Fruit fly (Drosophila melanogaster) whole organism, embryonic: ENCODE measurements around the gene ham.

Source experiments
- ATbp ChIP-seq: fragments of 200-800 bp; sonication (Bioruptor generic); optimal IDR thresholded peaks from 2 replicates; lab custom pipeline; 2017; ENCODE audit warnings: missing biosample characterization, mild to moderate bottlenecking, missing genetic modification characterization, missing genetic modification reagents
- Adf1 ChIP-seq: fragments of 200-800 bp; sonication (Bioruptor generic); IDR thresholded peaks from 2 replicates; pipeline ENCODE4 v1.3.6; 2022; ENCODE audit warnings: missing biosample characterization, missing genetic modification characterization
- BEAF-32 ChIP-seq: fragments of 200-800 bp; sonication (Bioruptor generic); optimal IDR thresholded peaks from 3 replicates; lab custom pipeline; 2017; ENCODE audit warnings: missing biosample characterization, missing genetic modification characterization, mild to moderate bottlenecking, moderate library complexity, missing genetic modification reagents
- CG11398 ChIP-seq: fragments of 200-800 bp; sonication (Bioruptor generic); optimal IDR thresholded peaks from 2 replicates; lab custom pipeline; 2016; ENCODE audit warnings: missing biosample characterization, missing genetic modification characterization
- CG11504 ChIP-seq: fragments of 200-800 bp; sonication (Bioruptor generic); optimal IDR thresholded peaks from 3 replicates; lab custom pipeline; 2019; ENCODE audit warnings: missing biosample characterization, mild to moderate bottlenecking, missing genetic modification characterization, moderate library complexity
- CG16779 ChIP-seq: fragments of 200-800 bp; sonication (Bioruptor generic); IDR thresholded peaks from 2 replicates; pipeline ENCODE4 v1.3.6; 2022; ENCODE audit warnings: missing biosample characterization, missing genetic modification characterization
- CG17802 ChIP-seq: fragments of 200-800 bp; sonication (Bioruptor generic); optimal IDR thresholded peaks from 2 replicates; lab custom pipeline; 2018; ENCODE audit warnings: missing biosample characterization, mild to moderate bottlenecking, missing genetic modification characterization, moderate library complexity
- CG32532 ChIP-seq: fragments of 200-800 bp; sonication (Bioruptor generic); IDR thresholded peaks from 2 replicates; pipeline ENCODE4 v1.3.6; 2022; ENCODE audit warnings: missing biosample characterization, missing genetic modification characterization
- CG34224 ChIP-seq: fragments of 200-800 bp; sonication (Bioruptor generic); IDR thresholded peaks from 3 replicates; pipeline ENCODE4 v1.3.6; 2022; ENCODE audit warnings: missing biosample characterization, missing genetic modification characterization; ENCODE audit not compliant: partially characterized antibody
- CG6175 ChIP-seq: fragments of 200-800 bp; sonication (Bioruptor generic); IDR thresholded peaks from 3 replicates; pipeline ENCODE4 v1.3.6; 2022; ENCODE audit warnings: missing biosample characterization, missing genetic modification characterization
- CG7372 ChIP-seq: fragments of 200-800 bp; sonication (Bioruptor generic); IDR thresholded peaks from 2 replicates; pipeline ENCODE4 v1.3.6; 2022; ENCODE audit warnings: missing biosample characterization, missing genetic modification characterization
- CG7963 ChIP-seq: fragments of 200-800 bp; sonication (Bioruptor generic); IDR thresholded peaks from 3 replicates; pipeline ENCODE4 v1.3.6; 2022; ENCODE audit warnings: missing biosample characterization, missing genetic modification characterization; ENCODE audit not compliant: partially characterized antibody
- CG8478 ChIP-seq: fragments of >200 bp; optimal IDR thresholded peaks from 2 replicates; lab custom pipeline; 2018
- Camta ChIP-seq: fragments of 200-800 bp; sonication (Bioruptor generic); optimal IDR thresholded peaks from 2 replicates; lab custom pipeline; 2016; ENCODE audit warnings: missing biosample characterization, missing genetic modification characterization
- D ChIP-seq, 2 experiments: fragments of 200-800 bp in 1 of 2; fragments of >200 bp in 1 of 2; sonication (Bioruptor generic) in 1 of 2; optimal IDR thresholded peaks; 2 replicates in 1 of 2; 3 replicates in 1 of 2; lab custom pipeline; 2017; ENCODE audit warnings: mild to moderate bottlenecking in 1 of 2, missing biosample characterization in 1 of 2, missing genetic modification characterization in 1 of 2, missing genetic modification reagents in 1 of 2
- HLHmδ ChIP-seq: fragments of 200-800 bp; sonication (Bioruptor generic); optimal IDR thresholded peaks from 2 replicates; lab custom pipeline; 2018; ENCODE audit warnings: missing biosample characterization, mild to moderate bottlenecking, missing genetic modification characterization, moderate library complexity
- MBD-R2 ChIP-seq: fragments of 200-800 bp; sonication (Bioruptor generic); IDR thresholded peaks from 2 replicates; pipeline ENCODE4 v1.3.6; 2022; ENCODE audit warnings: missing biosample characterization, missing genetic modification characterization
- MESR4 ChIP-seq: fragments of 200-800 bp; sonication (Bioruptor generic); optimal IDR thresholded peaks from 2 replicates; lab custom pipeline; 2018; ENCODE audit warnings: missing biosample characterization, mild to moderate bottlenecking, missing genetic modification characterization, moderate library complexity
- Myb ChIP-seq: fragments of 200-800 bp; sonication (Bioruptor generic); optimal IDR thresholded peaks from 2 replicates; lab custom pipeline; 2016; ENCODE audit warnings: missing biosample characterization, missing genetic modification characterization
- NK7.1 ChIP-seq: fragments of 200-800 bp; sonication (Bioruptor generic); optimal IDR thresholded peaks from 3 replicates; lab custom pipeline; 2016; ENCODE audit warnings: missing biosample characterization, missing genetic modification characterization
- Nf-YB ChIP-seq: fragments of 200-800 bp; sonication (Bioruptor generic); optimal IDR thresholded peaks from 3 replicates; lab custom pipeline; 2019; ENCODE audit warnings: missing biosample characterization, mild to moderate bottlenecking, missing genetic modification characterization, moderate library complexity
- Sry-β ChIP-seq: fragments of 200-800 bp; sonication (Bioruptor generic); optimal IDR thresholded peaks from 2 replicates; lab custom pipeline; 2018; ENCODE audit warnings: missing biosample characterization, mild to moderate bottlenecking, missing genetic modification characterization, moderate library complexity
- Trl ChIP-seq, 3 experiments: fragments of >200 bp in 2 of 3; fragments of 200-800 bp in 1 of 3; sonication (Bioruptor generic) in 1 of 3; optimal IDR thresholded peaks; 2 replicates in 1 of 3; 3 replicates in 2 of 3; lab custom pipeline; 2016 to 2017; ENCODE audit warnings: missing biosample characterization in 1 of 3, missing genetic modification characterization in 1 of 3
- Usf ChIP-seq: fragments of 200-800 bp; sonication (Bioruptor generic); optimal IDR thresholded peaks from 2 replicates; lab custom pipeline; 2017; ENCODE audit warnings: missing genotype, missing biosample characterization, missing genetic modification characterization
- ato ChIP-seq: fragments of 200-800 bp; sonication (Bioruptor generic); IDR thresholded peaks from 2 replicates; pipeline ENCODE4 v1.3.6; 2022; ENCODE audit warnings: missing biosample characterization, missing genetic modification characterization; ENCODE audit not compliant: partially characterized antibody
- az2 ChIP-seq: fragments of 200-800 bp; sonication (Bioruptor generic); optimal IDR thresholded peaks from 3 replicates; lab custom pipeline; 2016; ENCODE audit warnings: missing biosample characterization, missing genetic modification characterization
- cg ChIP-seq: fragments of 200-800 bp; sonication (Bioruptor generic); optimal IDR thresholded peaks from 3 replicates; lab custom pipeline; 2019; ENCODE audit warnings: missing biosample characterization, mild to moderate bottlenecking, missing genetic modification characterization, moderate library complexity
- ci ChIP-seq: fragments of 200-800 bp; sonication (Bioruptor generic); IDR thresholded peaks from 3 replicates; pipeline ENCODE4 v1.3.6; 2022; ENCODE audit warnings: missing biosample characterization, missing genetic modification characterization
- en ChIP-seq: fragments of 200-800 bp; sonication (Bioruptor generic); optimal IDR thresholded peaks from 2 replicates; lab custom pipeline; 2016; ENCODE audit warnings: missing biosample characterization, missing genetic modification characterization
- gcm ChIP-seq: fragments of 200-800 bp; sonication (Bioruptor generic); optimal IDR thresholded peaks from 2 replicates; lab custom pipeline; 2019; ENCODE audit warnings: missing biosample characterization, mild to moderate bottlenecking, missing genetic modification characterization, moderate library complexity
- gem ChIP-seq: fragments of 200-800 bp; sonication (Bioruptor generic); optimal IDR thresholded peaks from 2 replicates; lab custom pipeline; 2019; ENCODE audit warnings: missing biosample characterization, mild to moderate bottlenecking, missing genetic modification characterization, moderate library complexity
- gt ChIP-seq: fragments of 200-800 bp; sonication (Bioruptor generic); IDR thresholded peaks from 2 replicates; pipeline ENCODE4 v1.3.6; 2022; ENCODE audit warnings: missing biosample characterization, missing genetic modification characterization
- lov ChIP-seq, 2 experiments: fragments of 200-800 bp in 1 of 2; fragments of >200 bp in 1 of 2; sonication (Bioruptor generic) in 1 of 2; IDR thresholded peaks in 1 of 2; optimal IDR thresholded peaks in 1 of 2; 2 replicates in 1 of 2; 3 replicates in 1 of 2; pipeline versions ENCODE4 v1.3.6 to Lab custom; 2017 to 2022; ENCODE audit warnings: missing biosample characterization in 1 of 2, missing genetic modification characterization in 1 of 2
- odd ChIP-seq: fragments of 200-800 bp; sonication (Bioruptor generic); optimal IDR thresholded peaks from 2 replicates; lab custom pipeline; 2017; ENCODE audit warnings: missing biosample characterization, mild to moderate bottlenecking, missing genetic modification characterization
- pnt ChIP-seq: fragments of 200-800 bp; sonication (Bioruptor generic); optimal IDR thresholded peaks from 3 replicates; lab custom pipeline; 2016; ENCODE audit warnings: missing biosample characterization, missing genetic modification characterization
- prd ChIP-seq, 3 experiments: fragments of >200 bp in 2 of 3; fragments of 200-800 bp in 1 of 3; sonication (Bioruptor generic) in 1 of 3; optimal IDR thresholded peaks in 2 of 3; IDR thresholded peaks in 1 of 3; 2 replicates in 2 of 3; 3 replicates in 1 of 3; pipeline versions ENCODE4 v1.3.6 to Lab custom; 2017 to 2022; ENCODE audit warnings: missing biosample characterization in 1 of 3, missing genetic modification characterization in 1 of 3
- pros ChIP-seq: fragments of 200-800 bp; sonication (Bioruptor generic); optimal IDR thresholded peaks from 3 replicates; lab custom pipeline; 2019; ENCODE audit warnings: missing biosample characterization, mild to moderate bottlenecking, missing genetic modification characterization, moderate library complexity
- pzg ChIP-seq: fragments of 200-800 bp; sonication (Bioruptor generic); optimal IDR thresholded peaks from 3 replicates; lab custom pipeline; 2018; ENCODE audit warnings: missing biosample characterization, mild to moderate bottlenecking, missing genetic modification characterization, moderate library complexity
- ro ChIP-seq: fragments of 200-800 bp; sonication (Bioruptor generic); IDR thresholded peaks from 2 replicates; pipeline ENCODE4 v1.3.6; 2022; ENCODE audit warnings: missing biosample characterization, missing genetic modification characterization
- scrt ChIP-seq: fragments of 200-800 bp; sonication (Bioruptor generic); optimal IDR thresholded peaks from 2 replicates; lab custom pipeline; 2018; ENCODE audit warnings: missing biosample characterization, mild to moderate bottlenecking, missing genetic modification characterization, moderate library complexity
- sug ChIP-seq: fragments of 200-800 bp; optimal IDR thresholded peaks from 2 replicates; lab custom pipeline; 2019; ENCODE audit warnings: missing biosample characterization, mild to moderate bottlenecking, missing genetic modification characterization, moderate library complexity
- twi ChIP-seq: fragments of 200-800 bp; optimal IDR thresholded peaks from 2 replicates; lab custom pipeline; 2019; ENCODE audit warnings: missing biosample characterization, mild to moderate bottlenecking, missing genetic modification characterization, moderate library complexity
- vfl ChIP-seq: fragments of 200-800 bp; sonication (Bioruptor generic); optimal IDR thresholded peaks from 2 replicates; lab custom pipeline; 2016; ENCODE audit warnings: missing biosample characterization, missing genetic modification characterization
- zen ChIP-seq: fragments of 200-800 bp; sonication (Bioruptor generic); optimal IDR thresholded peaks from 3 replicates; lab custom pipeline; 2018; ENCODE audit warnings: missing biosample characterization, mild to moderate bottlenecking, missing genetic modification characterization, moderate library complexity

ham gene

dm6 chr2L:18805637-18806403 is 13.1 kb upstream of the ham start (continued):
- TF ChIP-seq pros, result no peak
- no peak for TF ChIP-seq HLHmδ

dm6 chr2L:18805247-18805636 is 12.5 kb upstream of the ham start, which contains the start of gene CG43814:
CG43814 (minus strand) TSS chr2L:18805347.
- no peak for TF ChIP-seq MESR4 (GFP tag; lab: Kevin White, UChicago)
- no peak for TF ChIP-seq vfl (GFP tag; lab: Kevin White, UChicago)
- TF ChIP-seq cg, result no peak
- TF ChIP-seq sug, result no peak
- TF ChIP-seq gt (GFP tag; lab: Robert Waterston, UW), result no peak
- no peak for TF ChIP-seq CG7963
- TF ChIP-seq prd (optimal IDR thresholded peaks at IDR 0.05; lab: Kevin White, UChicago), result no peak
- no peak for TF ChIP-seq prd (GFP tag; IDR thresholded peaks at IDR 0.05; lab: Robert Waterston, UW)
- TF ChIP-seq ATbp (GFP tag; lab: Kevin White, UChicago), result no peak
- TF ChIP-seq Myb (GFP tag; lab: Kevin White, UChicago), result no peak
- no peak for TF ChIP-seq NK7.1 (GFP tag; lab: Kevin White, UChicago)
- no peak for TF ChIP-seq Camta
- TF ChIP-seq pzg (GFP tag; lab: Kevin White, UChicago), result no peak

dm6 chr2L:18801704-18802103 is 9.0 kb upstream of the ham start:
- peak; percentile 15 for TF ChIP-seq gcm (GFP tag; lab: Kevin White, UChicago)
- no peak for TF ChIP-seq az2 (GFP tag; lab: Kevin White, UChicago)
- no peak for TF ChIP-seq en (GFP tag; lab: Kevin White, UChicago)
- no peak for TF ChIP-seq CG11504 (tag; lab: Kevin White, UChicago)
- no peak for TF ChIP-seq scrt (GFP tag; lab: Kevin White, UChicago)
- no peak for TF ChIP-seq CG7372 (GFP tag; lab: Robert Waterston, UW)
- no peak for TF ChIP-seq CG16779 (GFP tag; lab: Robert Waterston, UW)
- TF ChIP-seq ato (GFP tag; lab: Robert Waterston, UW), result no peak
- peak; percentile 54 for TF ChIP-seq D (optimal IDR thresholded peaks at IDR 0.05; lab: Kevin White, UChicago)
- no peak for TF ChIP-seq D (GFP tag; optimal IDR thresholded peaks at IDR 0.05; lab: Kevin White, UChicago)
- TF ChIP-seq twi (tag; lab: Kevin White, UChicago), result peak; percentile 90
- peak; percentile 12 for TF ChIP-seq cg
- TF ChIP-seq BEAF-32 (GFP tag; lab: Kevin White, UChicago), result peak; percentile 36
- no peak for TF ChIP-seq odd
- TF ChIP-seq CG17802, result peak; percentile 66
- no peak for TF ChIP-seq MBD-R2 (GFP tag; lab: Robert Waterston, UW)
- no peak for TF ChIP-seq prd (optimal IDR thresholded peaks at IDR 0.05; lab: Kevin White, UChicago)
- TF ChIP-seq prd (GFP tag; IDR thresholded peaks at IDR 0.05; lab: Robert Waterston, UW), result no peak
- no peak for TF ChIP-seq lov (optimal IDR thresholded peaks at IDR 0.05; lab: Kevin White, UChicago)
- TF ChIP-seq lov (GFP tag; IDR thresholded peaks at IDR 0.05; lab: Robert Waterston, UW), result 0 out of 3 replicates have a peak, but pooled peaks have one; percentile 29
- peak; percentile 24 for TF ChIP-seq zen (tag; lab: Kevin White, UChicago)

dm6 chr2L:18796446-18796845 is 3.7 kb upstream of the ham start:
- TF ChIP-seq Trl (optimal IDR thresholded peaks at IDR 0.05; lab: Kevin White, UChicago), result peak in 1 of 2 experiments; percentile 87
- no peak for TF ChIP-seq Trl (GFP tag; optimal IDR thresholded peaks at IDR 0.05; lab: Kevin White, UChicago)
- peak; percentile 64 for TF ChIP-seq Nf-YB (GFP tag; lab: Kevin White, UChicago)
- TF ChIP-seq CG8478, result peak; percentile 64
- TF ChIP-seq pnt (GFP tag; lab: Kevin White, UChicago), result no peak
- no peak for TF ChIP-seq CG11398 (GFP tag; lab: Kevin White, UChicago)
- no peak for TF ChIP-seq Usf (GFP tag; lab: Kevin White, UChicago)
- TF ChIP-seq CG6175 (GFP tag; lab: Robert Waterston, UW), result 0 out of 3 replicates have a peak, but pooled peaks have one; percentile 41
- no peak for TF ChIP-seq ci (GFP tag; lab: Robert Waterston, UW)
- TF ChIP-seq CG32532 (GFP tag; lab: Robert Waterston, UW), result no peak
- TF ChIP-seq Sry-β, result no peak
- TF ChIP-seq gt (GFP tag; lab: Robert Waterston, UW), result no peak
- no peak for TF ChIP-seq CG34224 (GFP tag; lab: Robert Waterston, UW)
- no peak for TF ChIP-seq ro
- no peak for TF ChIP-seq gem
- peak; percentile 91 for TF ChIP-seq Adf1 (GFP tag; lab: Robert Waterston, UW)
